Fruit fly (Drosophila melanogaster): Measurements from ENCODE around the gene zen2.

DNA sequence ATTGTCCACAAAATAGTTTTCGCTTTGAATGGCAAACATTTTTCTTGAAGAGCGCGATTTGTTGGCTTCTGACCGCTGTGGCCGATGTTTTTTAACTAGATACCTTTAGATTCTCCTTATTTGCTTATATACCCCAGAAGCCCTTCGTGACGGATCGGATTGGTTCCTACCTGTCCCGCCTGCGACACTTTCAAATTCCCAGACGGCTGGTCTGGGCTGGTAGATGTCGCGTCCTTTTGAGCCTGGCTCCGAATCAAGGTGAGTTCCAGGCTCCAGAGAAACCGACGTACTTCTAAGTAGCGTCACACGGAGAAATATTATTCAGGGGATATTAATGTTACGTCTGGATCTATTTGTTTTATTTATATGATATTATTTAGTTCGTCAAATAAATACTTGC lies at the start of gene zen2:
- no peak for TF ChIP-seq CG32121 (GFP tag; IDR thresholded peaks at IDR 0.05)
- no peak for TF ChIP-seq EcR (GFP tag; optimal IDR thresholded peaks at IDR 0.05)
- no peak for TF ChIP-seq Ets98B (GFP tag; IDR thresholded peaks at IDR 0.05)
- no peak for TF ChIP-seq fd96Ca (GFP tag; IDR thresholded peaks at IDR 0.05)
- no peak for TF ChIP-seq Pif1B (GFP tag; optimal IDR thresholded peaks at IDR 0.05)
- no peak for TF ChIP-seq CG8301 (tag; optimal IDR thresholded peaks at IDR 0.05)
- no peak for TF ChIP-seq Snoo (tag; optimal IDR thresholded peaks at IDR 0.05)
- no peak for TF ChIP-seq CG15710 (tag; optimal IDR thresholded peaks at IDR 0.05)
- TF ChIP-seq gl (tag; optimal IDR thresholded peaks at IDR 0.05): no peak
- TF ChIP-seq CG13204 (GFP tag; optimal IDR thresholded peaks at IDR 0.05): no peak
- no peak for TF ChIP-seq rn (GFP tag; IDR thresholded peaks at IDR 0.05)
- no peak for TF ChIP-seq CG10348 (GFP tag; IDR thresholded peaks at IDR 0.05)
- TF ChIP-seq Pif1A (GFP tag; optimal IDR thresholded peaks at IDR 0.05): no peak

Data from whole organism, pupa.